Worm (Caenorhabditis elegans) whole organism, L4 larva: ENCODE data around the gene usp-14.

Experiments used
- F10B5.3 ChIP-seq: sonication (generic microtip); optimal IDR thresholded peaks from 2 replicates; lab custom pipeline; 2016; ENCODE audit warnings: mild to moderate bottlenecking, missing genetic modification characterization, missing compliant biosample characterization
- F44E2.7 ChIP-seq: fragments of 200-800 bp; sonication (Bioruptor generic); IDR thresholded peaks from 2 replicates; pipeline ENCODE4 v2.1.2; 2022; ENCODE audit warnings: missing genetic modification characterization, missing compliant biosample characterization
- T26A8.4 ChIP-seq: fragments of 200-800 bp; sonication (Bioruptor generic); IDR thresholded peaks from 2 replicates; pipeline ENCODE4 v1.3.6; 2022; ENCODE audit warnings: missing genetic modification characterization, missing compliant biosample characterization
- Y105C5A.15 ChIP-seq: fragments of 200-800 bp; sonication (Bioruptor generic); IDR thresholded peaks from 2 replicates; pipeline ENCODE4 v1.3.6; 2022; ENCODE audit warnings: missing genetic modification characterization, missing compliant biosample characterization
- Y48G9A.11 ChIP-seq: fragments of 200-800 bp; sonication (Bioruptor generic); IDR thresholded peaks from 2 replicates; pipeline ENCODE4 v1.3.6; 2022; ENCODE audit warnings: missing genetic modification reagents, missing genetic modification characterization, missing compliant biosample characterization
- Y75B8A.6 ChIP-seq: fragments of 200-800 bp; sonication (Bioruptor generic); IDR thresholded peaks from 2 replicates; pipeline ENCODE4 v1.3.6; 2022; ENCODE audit warnings: missing genetic modification reagents, missing genetic modification characterization, missing compliant biosample characterization
- aha-1 ChIP-seq: fragments of 150-350 bp; peaks from one replicate; lab custom pipeline; 2014; ENCODE audit warnings: missing biosample characterization, missing genetic modification characterization
- ceh-20 ChIP-seq: fragments of 200-800 bp; sonication (Bioruptor generic); IDR thresholded peaks from 2 replicates; pipeline ENCODE4 v1.3.6; 2022; ENCODE audit warnings: missing genetic modification reagents, missing genetic modification characterization, missing compliant biosample characterization
- ceh-28 ChIP-seq: fragments of 150-350 bp; optimal IDR thresholded peaks from 2 replicates; lab custom pipeline; 2014; ENCODE audit warnings: missing biosample characterization, missing genetic modification reagents, missing genetic modification characterization
- ceh-44 ChIP-seq: fragments of 200-800 bp; sonication (Bioruptor generic); IDR thresholded peaks from 2 replicates; pipeline ENCODE4 v1.3.6; 2022; ENCODE audit warnings: missing genetic modification reagents, missing genetic modification characterization, missing compliant biosample characterization
- ceh-82 ChIP-seq: sonication (generic microtip); optimal IDR thresholded peaks from 2 replicates; lab custom pipeline; 2017; ENCODE audit warnings: missing biosample characterization, missing genetic modification characterization
- ctbp-1 ChIP-seq: fragments of 200-800 bp; sonication (Bioruptor generic); IDR thresholded peaks from 2 replicates; pipeline ENCODE4 v1.3.6; 2022; ENCODE audit warnings: missing genetic modification reagents, missing genetic modification characterization, missing compliant biosample characterization
- dmd-9 ChIP-seq: fragments of 200-800 bp; sonication (Bioruptor generic); IDR thresholded peaks from 2 replicates; pipeline ENCODE4 v1.3.6; 2022; ENCODE audit warnings: missing genetic modification reagents, missing genetic modification characterization, missing compliant biosample characterization
- dpl-1 ChIP-seq: fragments of 150-350 bp; optimal IDR thresholded peaks from 2 replicates; lab custom pipeline; 2014; ENCODE audit warnings: missing biosample characterization, missing genetic modification reagents, missing genetic modification characterization
- duxl-1 ChIP-seq: sonication (generic microtip); optimal IDR thresholded peaks from 2 replicates; lab custom pipeline; 2016; ENCODE audit warnings: mild to moderate bottlenecking, missing genetic modification characterization, moderate library complexity, missing compliant biosample characterization; ENCODE audit not compliant: poor library complexity
- dve-1 ChIP-seq: sonication (generic microtip); optimal IDR thresholded peaks from 2 replicates; lab custom pipeline; 2017; ENCODE audit warnings: antibody characterized with exemption, mild to moderate bottlenecking, missing genetic modification characterization, missing compliant biosample characterization; ENCODE audit not compliant: insufficient read depth
- fkh-10 ChIP-seq: fragments of 150-350 bp; optimal IDR thresholded peaks from 2 replicates; lab custom pipeline; 2014; ENCODE audit warnings: missing biosample characterization, missing genetic modification reagents, missing genetic modification characterization
- gei-8 ChIP-seq: fragments of 200-800 bp; sonication (Bioruptor generic); optimal IDR thresholded peaks from 2 replicates; lab custom pipeline; 2018; ENCODE audit warnings: mild to moderate bottlenecking, missing genetic modification characterization, missing compliant biosample characterization
- hlh-30 ChIP-seq: sonication (generic microtip); optimal IDR thresholded peaks from 2 replicates; lab custom pipeline; 2017; ENCODE audit warnings: antibody characterized with exemption, mild to moderate bottlenecking, missing genetic modification characterization, missing compliant biosample characterization; ENCODE audit not compliant: insufficient read depth
- lin-1 ChIP-seq: fragments of 200-800 bp; sonication (Bioruptor generic); IDR thresholded peaks from 2 replicates; pipeline ENCODE4 v1.3.6; 2022; ENCODE audit warnings: missing genetic modification reagents, missing genetic modification characterization, missing compliant biosample characterization
- lin-15B ChIP-seq: fragments of 150-350 bp; sonication (generic microtip); optimal IDR thresholded peaks from 3 replicates; lab custom pipeline; 2014; ENCODE audit warnings: missing biosample characterization, missing genetic modification characterization
- lin-29 ChIP-seq: fragments of 200-800 bp; sonication (Bioruptor generic); IDR thresholded peaks from 2 replicates; pipeline ENCODE4 v1.3.6; 2022; ENCODE audit warnings: missing genetic modification reagents, missing genetic modification characterization, missing compliant biosample characterization
- lsy-2 ChIP-seq, 2 experiments: fragments of 150-350 bp in 1 of 2; sonication (generic microtip) in 1 of 2; optimal IDR thresholded peaks; 2 replicates each; lab custom pipeline; 2014 to 2017; ENCODE audit warnings: missing biosample characterization in 2 of 2, missing genetic modification characterization in 2 of 2
- madf-9 ChIP-seq: fragments of 200-800 bp; sonication (Bioruptor generic); conservative IDR thresholded peaks from 2 replicates; pipeline ENCODE4 v1.3.6; 2022; ENCODE audit warnings: missing genetic modification reagents, missing genetic modification characterization, missing compliant biosample characterization
- mdl-1 ChIP-seq, 2 experiments: fragments of 150-350 bp in 1 of 2; sonication (generic microtip) in 1 of 2; optimal IDR thresholded peaks; 2 replicates each; lab custom pipeline; 2014 to 2017; ENCODE audit warnings: missing biosample characterization in 2 of 2, missing genetic modification characterization in 2 of 2
- mdt-29 ChIP-seq: fragments of 200-800 bp; sonication (Bioruptor generic); IDR thresholded peaks from 2 replicates; pipeline ENCODE4 v1.3.6; 2022; ENCODE audit warnings: missing genetic modification reagents, missing genetic modification characterization, missing compliant biosample characterization
- nhr-11 ChIP-seq: fragments of 150-350 bp; optimal IDR thresholded peaks from 2 replicates; lab custom pipeline; 2014; ENCODE audit warnings: missing biosample characterization, missing genetic modification characterization
- nhr-48 ChIP-seq: sonication (generic microtip); optimal IDR thresholded peaks from 2 replicates; lab custom pipeline; 2016; ENCODE audit warnings: mild to moderate bottlenecking, missing genetic modification characterization, missing compliant biosample characterization
- sdz-12 ChIP-seq: fragments of 200-800 bp; sonication (Bioruptor generic); optimal IDR thresholded peaks from 2 replicates; lab custom pipeline; 2018; ENCODE audit warnings: mild to moderate bottlenecking, missing genetic modification characterization, missing compliant biosample characterization
- set-16 ChIP-seq: fragments of 200-800 bp; sonication (Bioruptor generic); IDR thresholded peaks from 2 replicates; pipeline ENCODE4 v1.3.6; 2022; ENCODE audit warnings: missing genetic modification reagents, missing genetic modification characterization, missing compliant biosample characterization
- snpc-4 ChIP-seq: fragments of 150-350 bp; optimal IDR thresholded peaks from 2 replicates; lab custom pipeline; 2014; ENCODE audit warnings: missing biosample characterization, missing genetic modification characterization
- tag-97 ChIP-seq: fragments of 200-800 bp; sonication (Bioruptor generic); IDR thresholded peaks from 2 replicates; pipeline ENCODE4 v1.3.6; 2022; ENCODE audit warnings: missing genetic modification characterization, missing compliant biosample characterization
- unc-62 ChIP-seq, 3 experiments: fragments of 150-350 bp in 1 of 3; sonication (generic microtip); optimal IDR thresholded peaks in 2 of 3; peaks in 1 of 3; 1 replicate in 1 of 3; 2 replicates in 2 of 3; lab custom pipeline; 2014 to 2017; ENCODE audit warnings: missing biosample characterization in 3 of 3, missing genetic modification characterization in 3 of 3, missing genetic modification reagents in 3 of 3, missing genotype in 1 of 3
- vab-7 ChIP-seq: fragments of 200-800 bp; sonication (Bioruptor generic); IDR thresholded peaks from 2 replicates; pipeline ENCODE4 v1.3.6; 2022; ENCODE audit warnings: missing genetic modification reagents, missing genetic modification characterization, missing compliant biosample characterization
- zfp-2 ChIP-seq: sonication (generic microtip); optimal IDR thresholded peaks from 2 replicates; lab custom pipeline; 2016; ENCODE audit warnings: mild to moderate bottlenecking, missing genetic modification characterization, missing compliant biosample characterization
- zip-11 ChIP-seq: fragments of 200-800 bp; sonication (Bioruptor generic); IDR thresholded peaks from 2 replicates; pipeline ENCODE4 v1.3.6; 2022; ENCODE audit warnings: missing genetic modification characterization, missing compliant biosample characterization
- zip-2 ChIP-seq: fragments of 150-350 bp; optimal IDR thresholded peaks from 2 replicates; lab custom pipeline; 2014; ENCODE audit warnings: missing biosample characterization, missing genetic modification characterization

usp-14 gene

ce11 chrII:14523070-14523572 is 34.6 kb upstream of the usp-14 start, which contains the start of gene btb-20:
TSS of gene btb-20 (minus strand) at chrII:14523522.
- TF ChIP-seq ctbp-1 (GFP tag; lab: Robert Waterston, UW) (no peak), sdz-12 (GFP tag; lab: Kevin White, UChicago) (no peak), set-16 (GFP tag; lab: Robert Waterston, UW) (no peak), vab-7 (no peak), ceh-20 (GFP tag; lab: Robert Waterston, UW) (no peak), lin-1 (no peak), unc-62 (GFP tag; optimal IDR thresholded peaks at IDR 0.05 in 1 of 2; lab: Kevin White, UChicago) (peak in 1 of 2 experiments; percentile 93), unc-62 (tag; optimal IDR thresholded peaks at IDR 0.05; lab: Kevin White, UChicago) (no peak)

- no peak for TF ChIP-seq aha-1
- TF ChIP-seq madf-9 (GFP tag; lab: Robert Waterston, UW), result no peak
- no peak for TF ChIP-seq duxl-1
- no peak for TF ChIP-seq lsy-2 (tag; optimal IDR thresholded peaks at IDR 0.05; lab: Kevin White, UChicago)
- TF ChIP-seq hlh-30 (tag; lab: Kevin White, UChicago), result no peak
- no peak for TF ChIP-seq mdl-1 (tag; optimal IDR thresholded peaks at IDR 0.05; lab: Kevin White, UChicago)
- TF ChIP-seq snpc-4 (tag; lab: Kevin White, UChicago), result no peak
- TF ChIP-seq ceh-82 (tag; lab: Kevin White, UChicago), result no peak
- TF ChIP-seq mdt-29, result no peak
- TF ChIP-seq dpl-1 (GFP tag; lab: Kevin White, UChicago), result no peak
- no peak for TF ChIP-seq sdz-12 (GFP tag; lab: Kevin White, UChicago)
- TF ChIP-seq T26A8.4, result no peak
- TF ChIP-seq Y48G9A.11 (GFP tag; lab: Robert Waterston, UW), result no peak
Observed at ce11 chrII:14522037-14522436, 33.5 kb upstream of the usp-14 start, which contains the start of gene btb-19. TSS of gene btb-19 (minus strand) at chrII:14522137.

ce11 chrII:14515017-14515416 is 26.5 kb upstream of the usp-14 start, which contains the start of gene K10H10.9:
TSS of gene K10H10.9 (minus strand) at chrII:14515117.
- TF ChIP-seq lin-15B (tag; lab: Kevin White, UChicago) (no peak), zip-2 (tag; lab: Kevin White, UChicago) (no peak), F10B5.3 (tag; lab: Kevin White, UChicago) (no peak), dve-1 (tag; lab: Kevin White, UChicago) (no peak), ceh-28 (tag; lab: Kevin White, UChicago) (no peak), nhr-48 (tag; lab: Kevin White, UChicago) (no peak), fkh-10 (GFP tag; lab: Kevin White, UChicago) (no peak), Y75B8A.6 (no peak), dmd-9 (GFP tag; lab: Robert Waterston, UW) (no peak), ceh-44 (no peak), nhr-11 (tag; lab: Kevin White, UChicago) (no peak), gei-8 (GFP tag; lab: Kevin White, UChicago) (no peak), lin-29 (GFP tag; lab: Robert Waterston, UW) (no peak)

- TF ChIP-seq mdt-29 (no peak), gei-8 (GFP tag; lab: Kevin White, UChicago) (no peak), F44E2.7 (GFP tag; lab: Robert Waterston, UW) (no peak), set-16 (GFP tag; lab: Robert Waterston, UW) (no peak), Y105C5A.15 (GFP tag; lab: Robert Waterston, UW) (no peak), ceh-44 (no peak), lin-1 (no peak), zip-11 (GFP tag; lab: Robert Waterston, UW) (no peak), zfp-2 (tag; lab: Kevin White, UChicago) (no peak), tag-97 (GFP tag; lab: Robert Waterston, UW) (no peak), nhr-11 (tag; lab: Kevin White, UChicago) (no peak), mdl-1 (tag; optimal IDR thresholded peaks at IDR 0.05; lab: Kevin White, UChicago) (no peak)
- TF ChIP-seq, all 104 proteins: peak for 0
Observed at ce11 chrII:14511189-14511588, 22.7 kb upstream of the usp-14 start, which contains the start of gene K10H10.13. TSS of gene K10H10.13 (minus strand) at chrII:14511289.
